Fruit fly (Drosophila melanogaster) whole organism, wandering third instar larva: Measurements from ENCODE around the gene CSN5.

Experiments
- Abd-B ChIP-seq: fragments of >200 bp; optimal IDR thresholded peaks from 2 replicates; lab custom pipeline; 2017; ENCODE audit warnings: missing biosample characterization, missing genetic modification characterization
- CG32264 ChIP-seq: fragments of 200-800 bp; sonication (Bioruptor generic); optimal IDR thresholded peaks from 2 replicates; lab custom pipeline; 2016; ENCODE audit warnings: missing biosample characterization, missing genetic modification characterization
- CG9705 ChIP-seq: fragments of 200-800 bp; sonication (Bioruptor generic); optimal IDR thresholded peaks from 2 replicates; lab custom pipeline; 2018; ENCODE audit warnings: missing biosample characterization, mild to moderate bottlenecking, missing genetic modification characterization
- CrebA ChIP-seq: fragments of 200-800 bp; sonication (Bioruptor generic); optimal IDR thresholded peaks from 2 replicates; lab custom pipeline; 2016; ENCODE audit warnings: missing biosample characterization, mild to moderate bottlenecking, missing genetic modification characterization, borderline replicate concordance
- Dfd ChIP-seq: fragments of >200 bp; optimal IDR thresholded peaks from 2 replicates; lab custom pipeline; 2017; ENCODE audit warnings: missing biosample characterization, missing genetic modification characterization
- Dif ChIP-seq: fragments of 200-275, 200-300 bp; sonication (Bioruptor generic); optimal IDR thresholded peaks from 2 replicates; lab custom pipeline; 2018; ENCODE audit warnings: missing biosample characterization, missing genetic modification characterization; ENCODE audit not compliant: partially characterized antibody
- GATAd ChIP-seq: sonication (Bioruptor generic); optimal IDR thresholded peaks from 2 replicates; lab custom pipeline; 2016; ENCODE audit warnings: missing biosample characterization, missing genetic modification characterization
- HLH106 ChIP-seq: fragments of 200-800 bp; optimal IDR thresholded peaks from 3 replicates; lab custom pipeline; 2019; ENCODE audit warnings: missing biosample characterization, mild to moderate bottlenecking, missing genetic modification characterization, moderate library complexity
- Hnf4 ChIP-seq: fragments of 200-800 bp; sonication (Bioruptor generic); optimal IDR thresholded peaks from 2 replicates; lab custom pipeline; 2016; ENCODE audit warnings: missing biosample characterization, mild to moderate bottlenecking, missing genetic modification characterization
- Hr78 ChIP-seq: fragments of >200 bp; optimal IDR thresholded peaks from 2 replicates; lab custom pipeline; 2017; ENCODE audit warnings: missing biosample characterization, missing genetic modification characterization
- Hr83 ChIP-seq: fragments of 200-300 bp; sonication (Bioruptor generic); optimal IDR thresholded peaks from 2 replicates; lab custom pipeline; 2016; ENCODE audit warnings: missing biosample characterization, mild to moderate bottlenecking, missing genetic modification characterization, moderate library complexity; ENCODE audit not compliant: poor library complexity, severe bottlenecking
- Jra ChIP-seq: sonication (Bioruptor generic); optimal IDR thresholded peaks from 2 replicates; lab custom pipeline; 2016; ENCODE audit warnings: missing biosample characterization, missing genetic modification characterization
- Mio ChIP-seq: sonication (Bioruptor generic); optimal IDR thresholded peaks from 2 replicates; lab custom pipeline; 2016; ENCODE audit warnings: missing biosample characterization, missing genetic modification characterization
- Myc ChIP-seq: fragments of >200 bp; optimal IDR thresholded peaks from 2 replicates; lab custom pipeline; 2017
- N ChIP-seq: fragments of >200 bp; optimal IDR thresholded peaks from 2 replicates; lab custom pipeline; 2018; ENCODE audit warnings: missing biosample characterization, missing external identifiers, missing genetic modification characterization
- Sp1 ChIP-seq: fragments of 200-800 bp; sonication (Bioruptor generic); optimal IDR thresholded peaks from 3 replicates; lab custom pipeline; 2019; ENCODE audit warnings: missing biosample characterization, mild to moderate bottlenecking, missing genetic modification characterization, moderate library complexity
- Vsx2 ChIP-seq: fragments of 200-300, 225-300 bp; sonication (Bioruptor generic); optimal IDR thresholded peaks from 2 replicates; lab custom pipeline; 2018; ENCODE audit warnings: missing biosample characterization, missing genetic modification characterization; ENCODE audit not compliant: partially characterized antibody
- br ChIP-seq: fragments of 200-800 bp; sonication (Bioruptor generic); optimal IDR thresholded peaks from 2 replicates; lab custom pipeline; 2016; ENCODE audit warnings: missing biosample characterization, missing genetic modification characterization
- brk ChIP-seq: fragments of 200-800 bp; sonication (Bioruptor generic); optimal IDR thresholded peaks from 2 replicates; lab custom pipeline; 2016; ENCODE audit warnings: missing biosample characterization, mild to moderate bottlenecking, missing genetic modification characterization
- dl ChIP-seq, 2 experiments: fragments of 175-275, 200-275 bp in 1 of 2; fragments of 200-275 bp in 1 of 2; sonication (Bioruptor generic); optimal IDR thresholded peaks; lab custom pipeline; 2018; ENCODE audit warnings: mild to moderate bottlenecking in 2 of 2, missing biosample characterization in 2 of 2, missing genetic modification characterization in 2 of 2, moderate library complexity in 2 of 2; ENCODE audit not compliant: partially characterized antibody in 2 of 2, insufficient read depth in 1 of 2
- dmrt93B ChIP-seq: fragments of 200-800 bp; sonication (Bioruptor generic); optimal IDR thresholded peaks from 2 replicates; lab custom pipeline; 2018; ENCODE audit warnings: missing biosample characterization, mild to moderate bottlenecking, missing genetic modification characterization
- dsf ChIP-seq: sonication (Bioruptor generic); optimal IDR thresholded peaks from 2 replicates; lab custom pipeline; 2016; ENCODE audit warnings: missing biosample characterization, missing genetic modification characterization, borderline replicate concordance
- foxo ChIP-seq, 2 experiments: fragments of 200-800 bp; sonication (Bioruptor generic); optimal IDR thresholded peaks; 2 replicates in 1 of 2; 3 replicates in 1 of 2; lab custom pipeline; 2016 to 2017; ENCODE audit warnings: missing biosample characterization in 2 of 2, missing genetic modification characterization in 2 of 2
- h ChIP-seq: fragments of 200-800 bp; sonication (Bioruptor generic); optimal IDR thresholded peaks from 3 replicates; lab custom pipeline; 2016; ENCODE audit warnings: missing biosample characterization, mild to moderate bottlenecking, missing genetic modification characterization
- jim ChIP-seq: fragments of 175-275, 200-325 bp; sonication (Bioruptor generic); optimal IDR thresholded peaks from 2 replicates; lab custom pipeline; 2016; ENCODE audit warnings: missing biosample characterization, mild to moderate bottlenecking, missing genetic modification characterization
- lola ChIP-seq: fragments of >200 bp; optimal IDR thresholded peaks from 2 replicates; lab custom pipeline; 2017; ENCODE audit warnings: missing biosample characterization, missing genetic modification characterization
- pan ChIP-seq: fragments of >200 bp; optimal IDR thresholded peaks from 2 replicates; lab custom pipeline; 2017
- psq ChIP-seq: fragments of 200-800 bp; sonication (Bioruptor generic); optimal IDR thresholded peaks from 3 replicates; lab custom pipeline; 2017; ENCODE audit warnings: missing biosample characterization, mild to moderate bottlenecking, missing genetic modification characterization, moderate library complexity
- rgr ChIP-seq: fragments of 200-800 bp; sonication (Bioruptor generic); optimal IDR thresholded peaks from 3 replicates; lab custom pipeline; 2016; ENCODE audit warnings: missing biosample characterization, mild to moderate bottlenecking, missing genetic modification characterization
- sage ChIP-seq: fragments of 200-800 bp; sonication (Bioruptor generic); optimal IDR thresholded peaks from 2 replicates; lab custom pipeline; 2016; ENCODE audit warnings: missing biosample characterization, mild to moderate bottlenecking, missing genetic modification characterization
- tai ChIP-seq: sonication (Bioruptor generic); optimal IDR thresholded peaks from 2 replicates; lab custom pipeline; 2016; ENCODE audit warnings: missing biosample characterization, missing genetic modification characterization
- woc ChIP-seq: sonication (Bioruptor generic); optimal IDR thresholded peaks from 2 replicates; lab custom pipeline; 2016; ENCODE audit warnings: missing biosample characterization, mild to moderate bottlenecking, missing genetic modification characterization

Gene CSN5

DNA sequence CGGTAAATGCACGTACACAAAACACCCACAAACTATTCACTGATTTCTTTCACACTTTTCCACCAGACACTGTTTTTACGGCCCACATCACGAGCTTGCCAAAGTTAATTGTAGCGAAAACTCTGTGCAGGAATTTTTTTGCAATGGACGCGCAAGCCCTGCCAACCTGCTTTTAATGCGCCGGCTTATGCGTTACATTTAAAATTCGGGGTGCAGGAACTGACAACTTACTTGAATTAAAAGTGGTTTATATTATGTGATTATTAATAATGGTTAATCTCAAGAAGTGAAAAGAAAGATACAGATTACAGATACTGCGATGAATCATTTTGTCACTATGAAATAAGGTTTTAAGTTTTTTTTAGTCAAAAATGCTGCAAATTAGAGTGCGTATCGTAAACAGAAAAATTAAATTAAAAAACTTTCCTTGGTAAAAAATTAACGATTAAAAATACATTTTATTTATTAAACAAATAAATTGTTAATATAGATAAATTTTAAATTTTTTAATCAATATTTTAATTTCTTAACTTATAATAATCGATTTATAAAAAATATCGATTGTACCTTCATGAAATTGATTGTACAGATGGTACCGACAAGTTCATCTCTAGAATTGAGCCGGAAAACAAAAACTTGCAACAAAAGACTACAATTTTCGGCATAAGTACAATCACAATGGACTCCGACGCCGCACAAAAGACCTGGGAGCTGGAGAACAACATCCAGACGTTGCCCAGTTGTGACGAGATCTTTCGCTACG lies at the start of gene CSN5, which contains the start of gene CG42232:
Gene CSN5, plus strand, starts transcription at position 599 of the 763 bp plus-strand sequence.
Gene CG42232, minus strand, starts transcription at position 163 of the 763 bp plus-strand sequence.
- TF ChIP-seq brk (GFP tag; lab: Kevin White, UChicago) (no peak), psq (GFP tag; lab: Kevin White, UChicago) (peak; percentile 52), CG32264 (no peak), dsf (GFP tag; lab: Kevin White, UChicago) (peak; percentile 23), Hr83 (GFP tag; lab: Kevin White, UChicago) (peak; percentile 58), Dif (GFP tag; lab: Kevin White, UChicago) (no peak), CG9705 (GFP tag; lab: Kevin White, UChicago) (peak; percentile 44)

DNA sequence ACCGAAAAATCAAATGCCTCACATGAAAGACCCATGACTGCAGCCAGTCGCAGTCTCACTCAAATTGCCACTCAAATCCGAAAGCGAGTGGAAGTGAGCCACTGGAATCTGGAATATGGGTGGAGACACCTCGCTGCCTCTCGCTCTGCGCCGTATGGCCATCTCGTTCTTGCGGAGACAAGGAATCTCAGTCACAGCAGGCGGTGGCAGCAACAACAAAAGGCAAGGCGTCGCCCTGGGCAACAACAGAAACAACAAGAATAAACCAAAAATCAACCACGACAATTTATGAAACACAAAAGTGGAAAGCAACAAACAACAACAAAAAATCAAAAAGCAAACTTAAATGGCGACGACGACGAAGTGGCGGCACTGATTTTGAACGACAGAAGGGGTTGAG lies 46.6 kb upstream of the CSN5 start:
- TF ChIP-seq Vsx2 (GFP tag; lab: Kevin White, UChicago), result no peak
- TF ChIP-seq Sp1, result peak; percentile 30

DNA sequence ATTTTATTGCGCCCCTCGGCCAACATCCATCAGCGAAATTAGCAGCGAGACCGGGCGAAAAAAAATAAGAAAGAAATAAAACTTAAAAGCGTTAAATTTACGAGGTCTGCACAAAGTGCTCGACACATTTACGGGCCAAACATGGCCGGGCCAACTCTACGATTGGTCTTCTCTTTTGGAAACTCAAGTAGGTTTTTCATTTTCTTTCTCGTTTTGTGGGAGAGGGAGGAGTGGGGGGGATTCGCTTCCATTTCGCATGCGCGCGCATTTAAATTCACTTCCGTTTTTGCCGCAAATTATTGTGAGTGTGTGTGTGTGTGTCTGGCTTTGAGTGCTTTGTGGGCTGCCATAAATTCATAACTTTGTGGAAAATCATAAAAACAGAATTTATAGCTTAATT lies 42.4 kb upstream of the CSN5 start:
- TF ChIP-seq br (GFP tag; lab: Kevin White, UChicago), result no peak
- TF ChIP-seq h (GFP tag; lab: Kevin White, UChicago), result no peak
- TF ChIP-seq sage (GFP tag; lab: Kevin White, UChicago), result no peak
- TF ChIP-seq jim (GFP tag; lab: Kevin White, UChicago), result no peak
- TF ChIP-seq N (GFP tag; lab: Kevin White, UChicago), result no peak
- TF ChIP-seq HLH106, result no peak
- TF ChIP-seq tai (GFP tag; lab: Kevin White, UChicago), result no peak
- no peak for TF ChIP-seq Hr78
- no peak for TF ChIP-seq brk (GFP tag; lab: Kevin White, UChicago)
- no peak for TF ChIP-seq Jra (GFP tag; lab: Kevin White, UChicago)
- no peak for TF ChIP-seq foxo (GFP tag; optimal IDR thresholded peaks at IDR 0.05; lab: Kevin White, UChicago)
- TF ChIP-seq Dif (GFP tag; lab: Kevin White, UChicago), result no peak
- no peak for TF ChIP-seq Myc
- no peak for TF ChIP-seq pan
- no peak for TF ChIP-seq Abd-B (GFP tag; lab: Kevin White, UChicago)
- no peak for TF ChIP-seq woc (GFP tag; lab: Kevin White, UChicago)
- no peak for TF ChIP-seq rgr (GFP tag; lab: Kevin White, UChicago)
- TF ChIP-seq Dfd (GFP tag; lab: Kevin White, UChicago), result no peak
- no peak for TF ChIP-seq GATAd
- no peak for TF ChIP-seq dl (GFP tag; optimal IDR thresholded peaks at IDR 0.05; lab: Kevin White, UChicago; ENCODE audit: insufficient read depth in 1 of 2, partially characterized antibody in 2 of 2)

DNA sequence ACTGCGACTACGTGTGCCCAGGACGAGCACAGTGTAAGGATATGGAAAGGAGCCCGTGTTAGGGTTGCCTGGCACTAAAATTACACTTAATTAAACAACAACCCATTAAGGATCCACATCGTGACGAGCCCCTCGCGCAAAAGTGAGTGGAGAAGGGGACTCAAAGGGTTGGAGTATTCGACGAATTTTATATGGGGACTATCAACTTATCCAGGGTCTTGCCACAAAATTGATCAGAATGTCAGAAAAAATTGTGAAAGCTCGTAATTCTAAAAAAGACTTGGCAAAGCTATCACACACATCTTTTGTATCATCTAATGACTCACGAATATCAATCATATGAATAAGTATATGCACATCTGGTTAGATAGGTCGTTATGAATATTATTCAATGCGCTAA lies 39.5 kb upstream of the CSN5 start, which contains the start of gene CG31279:
Gene CG31279, plus strand, starts transcription at position 301 of the 400 bp plus-strand sequence.
- TF ChIP-seq Mio (GFP tag; lab: Kevin White, UChicago) (no peak), h (GFP tag; lab: Kevin White, UChicago) (no peak), tai (GFP tag; lab: Kevin White, UChicago) (no peak), jim (GFP tag; lab: Kevin White, UChicago) (no peak), Abd-B (GFP tag; lab: Kevin White, UChicago) (no peak), CG9705 (GFP tag; lab: Kevin White, UChicago) (no peak), Hnf4 (GFP tag; lab: Kevin White, UChicago) (no peak), Hr83 (GFP tag; lab: Kevin White, UChicago) (no peak), Myc (no peak), HLH106 (no peak), lola (GFP tag; lab: Kevin White, UChicago) (no peak), CrebA (no peak), dl (GFP tag; optimal IDR thresholded peaks at IDR 0.05; lab: Kevin White, UChicago; ENCODE audit: insufficient read depth in 1 of 2, partially characterized antibody in 2 of 2) (no peak), CG32264 (no peak), dmrt93B (GFP tag; lab: Kevin White, UChicago) (no peak), psq (GFP tag; lab: Kevin White, UChicago) (no peak), pan (no peak), Hr78 (no peak), GATAd (no peak), Dif (GFP tag; lab: Kevin White, UChicago) (no peak)
